Fruit fly (Drosophila melanogaster) whole organism, pupa: Measurements from ENCODE around the gene Pi4KIIIalpha.

Experiments
- CG10348 ChIP-seq: fragments of 200-800 bp; sonication (Bioruptor generic); IDR thresholded peaks from 2 replicates; pipeline ENCODE4 v1.3.6; 2022; ENCODE audit warnings: missing biosample characterization, missing genetic modification characterization
- CG15710 ChIP-seq: fragments of 200-800 bp; sonication (Bioruptor generic); optimal IDR thresholded peaks from 2 replicates; lab custom pipeline; 2018; ENCODE audit warnings: missing biosample characterization, mild to moderate bottlenecking, missing genetic modification characterization, moderate library complexity
- CG17806 ChIP-seq: fragments of 200-800 bp; sonication (Bioruptor generic); optimal IDR thresholded peaks from 2 replicates; lab custom pipeline; 2018; ENCODE audit warnings: missing biosample characterization, mild to moderate bottlenecking, missing genetic modification characterization, moderate library complexity
- CG32121 ChIP-seq: fragments of 200-800 bp; sonication (Bioruptor generic); IDR thresholded peaks from 2 replicates; pipeline ENCODE4 v1.3.6; 2022; ENCODE audit warnings: missing biosample characterization, missing genetic modification characterization
- CG34367 ChIP-seq: fragments of 200-800 bp; sonication (Bioruptor generic); optimal IDR thresholded peaks from 2 replicates; lab custom pipeline; 2018; ENCODE audit warnings: missing biosample characterization, mild to moderate bottlenecking, missing genetic modification characterization
- EcR ChIP-seq: fragments of 200-800 bp; sonication (Bioruptor generic); optimal IDR thresholded peaks from 3 replicates; lab custom pipeline; 2019; ENCODE audit warnings: missing biosample characterization, missing genetic modification characterization, mild to moderate bottlenecking, moderate library complexity, missing genetic modification reagents
- Pif1A ChIP-seq: fragments of 200-800 bp; sonication (Bioruptor generic); optimal IDR thresholded peaks from 3 replicates; lab custom pipeline; 2016; ENCODE audit warnings: missing biosample characterization, missing genetic modification characterization
- Pif1B ChIP-seq: fragments of 200-800 bp; sonication (Bioruptor generic); optimal IDR thresholded peaks from 3 replicates; lab custom pipeline; 2016; ENCODE audit warnings: missing biosample characterization, missing genetic modification characterization
- fd96Ca ChIP-seq: fragments of 200-800 bp; sonication (Bioruptor generic); IDR thresholded peaks from 3 replicates; pipeline ENCODE4 v1.3.6; 2022; ENCODE audit warnings: missing biosample characterization, missing genetic modification characterization
- gl ChIP-seq: fragments of 200-800 bp; sonication (Bioruptor generic); optimal IDR thresholded peaks from 2 replicates; lab custom pipeline; 2018; ENCODE audit warnings: missing biosample characterization, mild to moderate bottlenecking, missing genetic modification characterization

dm6 chrX:2624525-2625006 is at the start of gene Pi4KIIIalpha, which contains the start of gene brv3:
- TF ChIP-seq CG17806 = no peak
- TF ChIP-seq Pif1A = no peak
- no peak for TF ChIP-seq EcR
- TF ChIP-seq CG15710 (tag; lab: Kevin White, UChicago) = no peak
- no peak for TF ChIP-seq CG10348 (GFP tag; lab: Robert Waterston, UW)
- TF ChIP-seq fd96Ca (GFP tag; lab: Robert Waterston, UW) = no peak
- TF ChIP-seq CG32121 (GFP tag; lab: Robert Waterston, UW) = no peak; the same call in 1 of the 2 replicates
- no peak for TF ChIP-seq CG34367 (tag; lab: Kevin White, UChicago)
- no peak for TF ChIP-seq gl (tag; lab: Kevin White, UChicago)
- TF ChIP-seq Pif1B (GFP tag; lab: Kevin White, UChicago) = no peak
